Worm (Caenorhabditis elegans) whole organism, late embryonic: Measurements from ENCODE around the gene srh-72.

Experiments used
- F13H6.1 ChIP-seq: sonication (generic microtip); optimal IDR thresholded peaks from 2 replicates; lab custom pipeline; 2016; ENCODE audit warnings: missing genetic modification characterization, missing compliant biosample characterization
- K09A11.1 ChIP-seq: sonication (generic microtip); optimal IDR thresholded peaks from 2 replicates; lab custom pipeline; 2017; ENCODE audit warnings: antibody characterized with exemption, mild to moderate bottlenecking, missing genetic modification characterization, missing compliant biosample characterization; ENCODE audit not compliant: insufficient read depth
- Y22D7AL.16 ChIP-seq: sonication (generic microtip); optimal IDR thresholded peaks from 2 replicates; lab custom pipeline; 2016; ENCODE audit warnings: missing genetic modification characterization, missing compliant biosample characterization
- ceh-14 ChIP-seq: sonication (generic microtip); optimal IDR thresholded peaks from 2 replicates; lab custom pipeline; 2016; ENCODE audit warnings: missing genotype, missing genetic modification characterization, missing compliant biosample characterization
- ceh-18 ChIP-seq: sonication (generic microtip); optimal IDR thresholded peaks from 2 replicates; lab custom pipeline; 2016; ENCODE audit warnings: missing genetic modification characterization, missing compliant biosample characterization
- ceh-22 ChIP-seq: sonication (generic microtip); optimal IDR thresholded peaks from 2 replicates; lab custom pipeline; 2017; ENCODE audit warnings: missing biosample characterization, missing genetic modification characterization
- ceh-24 ChIP-seq: sonication (generic microtip); optimal IDR thresholded peaks from 2 replicates; lab custom pipeline; 2016; ENCODE audit warnings: mild to moderate bottlenecking, missing genetic modification characterization, missing compliant biosample characterization
- ceh-30 ChIP-seq: fragments of 150-350 bp; optimal IDR thresholded peaks from 2 replicates; lab custom pipeline; 2014; ENCODE audit warnings: missing biosample characterization, missing genetic modification characterization
- ceh-31 ChIP-seq: sonication (generic microtip); optimal IDR thresholded peaks from 2 replicates; lab custom pipeline; 2016; ENCODE audit warnings: missing genetic modification characterization, missing compliant biosample characterization
- ceh-34 ChIP-seq: sonication (generic microtip); optimal IDR thresholded peaks from 2 replicates; lab custom pipeline; 2016; ENCODE audit warnings: mild to moderate bottlenecking, missing genetic modification characterization, missing compliant biosample characterization
- ceh-48 ChIP-seq: sonication (generic microtip); optimal IDR thresholded peaks from 2 replicates; lab custom pipeline; 2016; ENCODE audit warnings: missing genetic modification characterization, inconsistent platforms, missing compliant biosample characterization
- ceh-6 ChIP-seq: fragments of 200-800 bp; sonication (Bioruptor generic); optimal IDR thresholded peaks from 2 replicates; lab custom pipeline; 2018; ENCODE audit warnings: mild to moderate bottlenecking, missing genetic modification characterization, missing compliant biosample characterization
- dve-1 ChIP-seq: sonication (generic microtip); optimal IDR thresholded peaks from 2 replicates; lab custom pipeline; 2017; ENCODE audit warnings: antibody characterized with exemption, mild to moderate bottlenecking, missing genetic modification characterization, missing compliant biosample characterization
- elt-2 ChIP-seq: sonication (generic microtip); optimal IDR thresholded peaks from 2 replicates; lab custom pipeline; 2016; ENCODE audit warnings: missing genetic modification reagents, missing genetic modification characterization, missing compliant biosample characterization
- elt-4 ChIP-seq: sonication (generic microtip); optimal IDR thresholded peaks from 2 replicates; lab custom pipeline; 2016; ENCODE audit warnings: missing genetic modification characterization, missing compliant biosample characterization
- fkh-10 ChIP-seq: fragments of 150-350 bp; optimal IDR thresholded peaks from 2 replicates; lab custom pipeline; 2014; ENCODE audit warnings: missing biosample characterization, missing genetic modification reagents, missing genetic modification characterization
- hlh-13 ChIP-seq: fragments of 200-800 bp; sonication (Bioruptor generic); optimal IDR thresholded peaks from 2 replicates; lab custom pipeline; 2018; ENCODE audit warnings: mild to moderate bottlenecking, missing genetic modification characterization, missing compliant biosample characterization
- hlh-30 ChIP-seq: sonication (generic microtip); optimal IDR thresholded peaks from 2 replicates; lab custom pipeline; 2017; ENCODE audit warnings: antibody characterized with exemption, missing genetic modification characterization, missing compliant biosample characterization; ENCODE audit not compliant: insufficient read depth
- hlh-6 ChIP-seq: sonication (generic microtip); optimal IDR thresholded peaks from 2 replicates; lab custom pipeline; 2016; ENCODE audit warnings: missing genotype, missing genetic modification characterization, missing compliant biosample characterization
- hlh-8 ChIP-seq: sonication (generic microtip); optimal IDR thresholded peaks from 2 replicates; lab custom pipeline; 2016; ENCODE audit warnings: missing genotype, missing genetic modification characterization, missing compliant biosample characterization
- lim-6 ChIP-seq: sonication (generic microtip); optimal IDR thresholded peaks from 2 replicates; lab custom pipeline; 2016; ENCODE audit warnings: missing genetic modification characterization, missing compliant biosample characterization
- mec-3 ChIP-seq: sonication (generic microtip); optimal IDR thresholded peaks from 2 replicates; lab custom pipeline; 2016; ENCODE audit warnings: borderline replicate concordance, missing genetic modification characterization, missing compliant biosample characterization
- nhr-11 ChIP-seq: fragments of 150-350 bp; optimal IDR thresholded peaks from 2 replicates; lab custom pipeline; 2014; ENCODE audit warnings: missing biosample characterization, missing genetic modification characterization
- npax-4 ChIP-seq: sonication (generic microtip); optimal IDR thresholded peaks from 2 replicates; lab custom pipeline; 2016; ENCODE audit warnings: missing genetic modification characterization, missing compliant biosample characterization
- pag-3 ChIP-seq: sonication (generic microtip); optimal IDR thresholded peaks from 2 replicates; lab custom pipeline; 2016; ENCODE audit warnings: missing compliant biosample characterization, missing genetic modification characterization, borderline replicate concordance
- pax-1 ChIP-seq: fragments of 150-350 bp; optimal IDR thresholded peaks from 2 replicates; lab custom pipeline; 2014; ENCODE audit warnings: missing biosample characterization, missing genetic modification characterization
- pha-2 ChIP-seq: sonication (generic microtip); optimal IDR thresholded peaks from 2 replicates; lab custom pipeline; 2017; ENCODE audit warnings: mild to moderate bottlenecking, missing genetic modification characterization, missing compliant biosample characterization
- pha-4 ChIP-seq: fragments of 150-350 bp; optimal IDR thresholded peaks from 2 replicates; lab custom pipeline; 2018; ENCODE audit warnings: missing biosample characterization, missing genetic modification reagents, missing genetic modification characterization
- pros-1 ChIP-seq: fragments of 150-350 bp; optimal IDR thresholded peaks from 2 replicates; lab custom pipeline; 2014; ENCODE audit warnings: missing biosample characterization, missing genetic modification reagents, missing genetic modification characterization
- ref-2 ChIP-seq: sonication (generic microtip); optimal IDR thresholded peaks from 2 replicates; lab custom pipeline; 2016; ENCODE audit warnings: missing genetic modification characterization, missing compliant biosample characterization
- rnt-1 ChIP-seq: sonication (generic microtip); optimal IDR thresholded peaks from 2 replicates; lab custom pipeline; 2016; ENCODE audit warnings: missing genetic modification characterization, missing compliant biosample characterization
- sdc-2 ChIP-seq: sonication (generic microtip); optimal IDR thresholded peaks from 2 replicates; lab custom pipeline; 2016; ENCODE audit warnings: missing genotype, missing genetic modification characterization, missing compliant biosample characterization
- sox-2 ChIP-seq: fragments of 200-800 bp; sonication (Bioruptor generic); IDR thresholded peaks from 2 replicates; pipeline ENCODE4 v1.3.6; 2022; ENCODE audit warnings: missing genetic modification reagents, missing genetic modification characterization, missing compliant biosample characterization
- sox-4 ChIP-seq: sonication (generic microtip); optimal IDR thresholded peaks from 2 replicates; lab custom pipeline; 2017; ENCODE audit warnings: mild to moderate bottlenecking, missing genetic modification characterization, inconsistent platforms, missing compliant biosample characterization
- tbx-2 ChIP-seq: sonication (generic microtip); optimal IDR thresholded peaks from 2 replicates; lab custom pipeline; 2016; ENCODE audit warnings: missing genetic modification characterization, missing compliant biosample characterization
- tbx-7 ChIP-seq: sonication (generic microtip); optimal IDR thresholded peaks from 2 replicates; lab custom pipeline; 2016; ENCODE audit warnings: missing genotype, missing genetic modification characterization, missing compliant biosample characterization
- unc-42 ChIP-seq: sonication (generic microtip); optimal IDR thresholded peaks from 2 replicates; lab custom pipeline; 2016; ENCODE audit warnings: missing genotype, missing genetic modification characterization, missing compliant biosample characterization
- unc-55 ChIP-seq: sonication (generic microtip); optimal IDR thresholded peaks from 2 replicates; lab custom pipeline; 2017; ENCODE audit warnings: missing biosample characterization, missing genetic modification reagents, missing genetic modification characterization
- zip-5 ChIP-seq: sonication (generic microtip); optimal IDR thresholded peaks from 2 replicates; lab custom pipeline; 2016; ENCODE audit warnings: missing genetic modification characterization, missing compliant biosample characterization
- ztf-16 ChIP-seq: sonication (generic microtip); optimal IDR thresholded peaks from 2 replicates; lab custom pipeline; 2017; ENCODE audit warnings: missing genetic modification characterization, missing compliant biosample characterization

Gene srh-72

ce11 chrII:1618948-1619347 lies 21.4 kb downstream of the srh-72 start, which contains the start of gene fbxa-166:
Gene fbxa-166, minus strand, starts transcription at chrII:1619048.
- TF ChIP-seq rnt-1 (tag; lab: Kevin White, UChicago) = no peak
- TF ChIP-seq ceh-22 (tag; lab: Kevin White, UChicago) = no peak
- TF ChIP-seq hlh-8 (tag; lab: Kevin White, UChicago) = no peak
- TF ChIP-seq K09A11.1 = no peak
- TF ChIP-seq dve-1 (tag; lab: Kevin White, UChicago) = no peak

ce11 chrII:1616382-1616781 lies 24.0 kb downstream of the srh-72 start, which contains the start of gene fbxa-165:
Gene fbxa-165, minus strand, starts transcription at chrII:1616482.
- no peak for TF ChIP-seq hlh-8 (tag; lab: Kevin White, UChicago)
- no peak for TF ChIP-seq F13H6.1
- TF ChIP-seq tbx-2 (tag; lab: Kevin White, UChicago) = no peak
- TF ChIP-seq ceh-34 = no peak
- TF ChIP-seq elt-4 = no peak

ce11 chrII:1613972-1614371 lies 26.4 kb downstream of the srh-72 start, which contains the start of gene fbxa-164:
Gene fbxa-164, minus strand, starts transcription at chrII:1614072.
- TF ChIP-seq Y22D7AL.16 (no peak), ceh-48 (no peak), sox-2 (no peak), rnt-1 (tag; lab: Kevin White, UChicago) (no peak), pax-1 (tag; lab: Kevin White, UChicago) (no peak), fkh-10 (GFP tag; lab: Kevin White, UChicago) (no peak), hlh-30 (no peak), mec-3 (tag; lab: Kevin White, UChicago) (no peak), ceh-24 (tag; lab: Kevin White, UChicago) (no peak), elt-2 (tag; lab: Kevin White, UChicago) (no peak), ceh-30 (no peak), hlh-13 (GFP tag; lab: Kevin White, UChicago) (no peak), K09A11.1 (no peak), nhr-11 (tag; lab: Kevin White, UChicago) (no peak), ceh-18 (tag; lab: Kevin White, UChicago) (no peak), dve-1 (tag; lab: Kevin White, UChicago) (no peak)
- TF ChIP-seq, all 69 proteins: peak for 0

ce11 chrII:1610630-1611029 lies 29.8 kb downstream of the srh-72 start, which contains the start of gene fbxa-163:
Gene fbxa-163, minus strand, starts transcription at chrII:1610730.
- TF ChIP-seq ztf-16 (tag; lab: Kevin White, UChicago) (no peak), ceh-14 (tag; lab: Kevin White, UChicago) (no peak), tbx-7 (tag; lab: Kevin White, UChicago) (no peak), Y22D7AL.16 (no peak), unc-42 (tag; lab: Kevin White, UChicago) (no peak), elt-2 (tag; lab: Kevin White, UChicago) (no peak), npax-4 (tag; lab: Kevin White, UChicago) (no peak), ceh-31 (tag; lab: Kevin White, UChicago) (no peak), F13H6.1 (no peak), pros-1 (no peak)

- TF ChIP-seq nhr-11 (tag; lab: Kevin White, UChicago) (no peak), ref-2 (no peak), pha-2 (no peak), pha-4 (tag; lab: Kevin White, UChicago) (no peak), ztf-16 (tag; lab: Kevin White, UChicago) (no peak), sox-4 (tag; lab: Kevin White, UChicago) (no peak), unc-55 (GFP tag; lab: Kevin White, UChicago) (no peak), sdc-2 (tag; lab: Kevin White, UChicago) (no peak), pax-1 (tag; lab: Kevin White, UChicago) (no peak), ceh-30 (no peak), zip-5 (tag; lab: Kevin White, UChicago) (no peak), pag-3 (tag; lab: Kevin White, UChicago) (no peak), tbx-2 (tag; lab: Kevin White, UChicago) (no peak), ceh-6 (no peak), lim-6 (tag; lab: Kevin White, UChicago) (no peak), npax-4 (tag; lab: Kevin White, UChicago) (no peak), hlh-6 (tag; lab: Kevin White, UChicago) (no peak), elt-4 (no peak)
Observed at ce11 chrII:1608915-1609314, 31.5 kb downstream of the srh-72 start.
